Worm (Caenorhabditis elegans): ENCODE data around the gene rbg-3.

DNA sequence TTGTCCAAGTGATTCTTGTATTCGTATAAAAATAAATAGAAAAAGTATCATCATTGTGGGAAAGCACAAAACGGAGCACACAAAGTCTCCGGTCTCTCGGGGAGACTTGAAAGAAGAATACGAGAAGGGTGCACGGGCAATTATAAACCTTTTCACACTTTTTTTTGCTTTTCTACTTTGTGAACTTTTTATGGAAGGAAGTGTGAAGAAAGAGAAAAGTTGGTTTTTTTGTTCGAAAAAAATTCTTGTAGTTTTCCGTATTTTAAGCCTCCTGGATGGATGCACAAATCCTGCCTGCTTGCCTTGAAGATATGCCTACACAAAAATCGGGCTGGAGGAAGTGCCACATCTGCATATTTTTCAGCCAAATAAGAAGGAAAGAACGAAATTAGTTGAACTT is 23.8 kb downstream of the rbg-3 start, which contains the start of gene B0393.7:
- TF ChIP-seq ztf-23 (GFP tag; IDR thresholded peaks at IDR 0.05) (no peak), flt-1 (GFP tag; IDR thresholded peaks at IDR 0.05) (no peak), med-1 (GFP tag; optimal IDR thresholded peaks at IDR 0.05; ENCODE audit: insufficient read depth) (no peak), ref-1 (GFP tag; conservative IDR thresholded peaks at IDR 0.05) (no peak), klf-2 (GFP tag; conservative IDR thresholded peaks at IDR 0.05) (no peak), cog-1 (tag; optimal IDR thresholded peaks at IDR 0.05) (no peak), ztf-29 (GFP tag; IDR thresholded peaks at IDR 0.05) (no peak), T22C8.4 (GFP tag; IDR thresholded peaks at IDR 0.05) (no peak)
